Fruit fly (Drosophila melanogaster) S2 (cell line): ENCODE measurements around the gene CG10445.

Experiments
- CG8478 ChIP-seq: fragments of >200 bp; optimal IDR thresholded peaks from 2 replicates; lab custom pipeline; 2018
- CTCF ChIP-seq, 2 experiments: fragments of >200 bp; optimal IDR thresholded peaks; 2 replicates each; lab custom pipeline; 2018

dm6 chr3R:7968958-7969701 is 49.0 kb upstream of the CG10445 start:
- no peak for TF ChIP-seq CG8478 (lab: Kevin White, UChicago)
- TF ChIP-seq CTCF (optimal IDR thresholded peaks at IDR 0.05; lab: Kevin White, UChicago), result no peak
